Worm (Caenorhabditis elegans) whole organism, early embryonic: Measurements from ENCODE around the gene ZC190.7.
"Not testable (repeated sequence)": the region's sequence is repeated elsewhere in the genome, so short reads cannot be mapped to it uniquely, and the experiment has no call there.

Source experiments
- B0310.2 ChIP-seq: sonication (generic microtip); optimal IDR thresholded peaks from 2 replicates; lab custom pipeline; 2016; ENCODE audit warnings: mild to moderate bottlenecking, missing genetic modification characterization, missing compliant biosample characterization
- F13C5.2 ChIP-seq: sonication (generic microtip); optimal IDR thresholded peaks from 2 replicates; lab custom pipeline; 2017; ENCODE audit warnings: mild to moderate bottlenecking, missing genetic modification characterization, inconsistent platforms, missing compliant biosample characterization
- aly-1 ChIP-seq: sonication (generic microtip); optimal IDR thresholded peaks from 2 replicates; lab custom pipeline; 2016; ENCODE audit warnings: missing genetic modification characterization, missing compliant biosample characterization
- ama-1 ChIP-seq: fragments of 150-350 bp; optimal IDR thresholded peaks from 2 replicates; lab custom pipeline; 2014
- ceh-13 ChIP-seq: fragments of 200-800 bp; sonication (Bioruptor generic); optimal IDR thresholded peaks from 2 replicates; lab custom pipeline; 2018; ENCODE audit warnings: mild to moderate bottlenecking, missing genetic modification characterization, missing compliant biosample characterization
- ceh-36 ChIP-seq: sonication (generic microtip); optimal IDR thresholded peaks from 2 replicates; lab custom pipeline; 2016; ENCODE audit warnings: missing genetic modification characterization, inconsistent platforms, missing compliant biosample characterization
- ets-7 ChIP-seq: sonication (generic microtip); optimal IDR thresholded peaks from 2 replicates; lab custom pipeline; 2016; ENCODE audit warnings: missing genotype, missing genetic modification characterization, missing compliant biosample characterization
- flt-1 ChIP-seq: fragments of 200-800 bp; sonication (Bioruptor generic); IDR thresholded peaks from 2 replicates; pipeline ENCODE4 v1.3.6; 2022; ENCODE audit warnings: missing genetic modification characterization, missing compliant biosample characterization
- hmbx-1 ChIP-seq: sonication (generic microtip); optimal IDR thresholded peaks from 2 replicates; lab custom pipeline; 2016; ENCODE audit warnings: mild to moderate bottlenecking, missing genetic modification characterization, missing compliant biosample characterization
- hmg-4 ChIP-seq: fragments of 200-800 bp; sonication (Bioruptor generic); optimal IDR thresholded peaks from 2 replicates; lab custom pipeline; 2018; ENCODE audit warnings: mild to moderate bottlenecking, missing genetic modification characterization, missing compliant biosample characterization
- hnd-1 ChIP-seq: sonication (generic microtip); optimal IDR thresholded peaks from 2 replicates; lab custom pipeline; 2016; ENCODE audit warnings: missing genetic modification characterization, missing compliant biosample characterization
- pes-1 ChIP-seq: fragments of 200-800 bp; sonication (Bioruptor generic); IDR thresholded peaks from 2 replicates; pipeline ENCODE4 v1.3.6; 2022; ENCODE audit warnings: missing genetic modification reagents, missing genetic modification characterization, missing compliant biosample characterization
- scrt-1 ChIP-seq: fragments of 200-800 bp; sonication (Bioruptor generic); IDR thresholded peaks from 2 replicates; pipeline ENCODE4 v1.3.6; 2022; ENCODE audit warnings: missing genetic modification characterization, missing compliant biosample characterization
- sea-1 ChIP-seq: fragments of 200-800 bp; sonication (Bioruptor generic); conservative IDR thresholded peaks from 2 replicates; pipeline ENCODE4 v1.3.6; 2022; ENCODE audit warnings: missing genetic modification characterization, missing compliant biosample characterization
- tbx-11 ChIP-seq: fragments of 200-800 bp; sonication (Bioruptor generic); IDR thresholded peaks from 2 replicates; pipeline ENCODE4 v1.3.6; 2022; ENCODE audit warnings: missing genetic modification characterization, missing compliant biosample characterization
- tbx-37 ChIP-seq: fragments of 200-800 bp; sonication (Bioruptor generic); conservative IDR thresholded peaks from 2 replicates; pipeline ENCODE4 v1.3.6; 2022; ENCODE audit warnings: missing genetic modification reagents, missing genetic modification characterization, missing compliant biosample characterization
- tra-4 ChIP-seq: sonication (generic microtip); optimal IDR thresholded peaks from 2 replicates; lab custom pipeline; 2017; ENCODE audit warnings: missing genetic modification characterization, missing compliant biosample characterization

ZC190.7 gene

DNA sequence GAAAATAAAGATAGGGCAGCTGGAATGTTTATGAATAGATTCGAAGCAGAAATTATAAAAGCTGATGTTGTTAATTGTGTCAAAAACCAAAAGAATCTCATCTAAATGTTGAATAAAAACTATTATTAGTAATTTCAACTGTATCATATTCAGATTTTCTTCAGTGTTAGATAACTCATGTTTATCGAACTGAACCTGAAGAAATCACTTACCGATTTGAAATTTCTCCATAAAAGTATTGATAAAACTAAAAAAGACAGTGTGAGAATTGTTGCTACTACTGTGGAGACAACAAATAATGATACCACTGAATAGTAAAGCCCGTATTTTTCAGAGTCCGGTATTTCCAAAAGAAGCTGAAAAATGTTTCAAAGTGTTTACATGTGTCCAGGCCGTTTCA, 35.5 kb upstream of the ZC190.7 start, which contains the start of gene ZC196.8:
Gene ZC196.8 (minus strand): TSS at position 101 of the 400 bp plus-strand sequence.
- TF ChIP-seq ceh-13 (GFP tag; lab: Kevin White, UChicago); aly-1 (tag; lab: Kevin White, UChicago); hmbx-1: not testable (repeated sequence)

DNA sequence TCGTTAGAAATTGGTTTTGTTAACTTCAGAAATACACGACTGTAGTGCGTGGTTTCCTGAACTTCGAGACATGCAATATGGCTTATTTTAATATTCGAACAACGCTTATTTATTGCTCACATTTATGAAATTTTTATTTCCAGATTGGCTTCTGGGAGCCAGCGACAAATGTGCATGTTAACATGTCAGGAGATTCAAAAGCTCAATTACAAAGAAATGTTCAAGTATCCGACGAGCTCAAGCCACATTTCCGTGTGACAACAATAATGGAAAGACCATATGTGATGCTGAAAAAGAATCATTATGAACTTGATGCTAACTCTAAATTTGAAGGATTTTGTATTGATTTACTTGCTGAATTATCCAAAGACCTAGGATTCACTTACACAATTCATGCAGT, 31.7 kb upstream of the ZC190.7 start:
- TF ChIP-seq hnd-1 (no peak), flt-1 (GFP tag; lab: Robert Waterston, UW) (no peak), B0310.2 (no peak), tbx-11 (GFP tag; lab: Robert Waterston, UW) (no peak), ceh-13 (GFP tag; lab: Kevin White, UChicago) (no peak), sea-1 (no peak), tra-4 (tag; lab: Kevin White, UChicago) (no peak), ama-1 (lab: Kevin White, UChicago) (no peak)

DNA sequence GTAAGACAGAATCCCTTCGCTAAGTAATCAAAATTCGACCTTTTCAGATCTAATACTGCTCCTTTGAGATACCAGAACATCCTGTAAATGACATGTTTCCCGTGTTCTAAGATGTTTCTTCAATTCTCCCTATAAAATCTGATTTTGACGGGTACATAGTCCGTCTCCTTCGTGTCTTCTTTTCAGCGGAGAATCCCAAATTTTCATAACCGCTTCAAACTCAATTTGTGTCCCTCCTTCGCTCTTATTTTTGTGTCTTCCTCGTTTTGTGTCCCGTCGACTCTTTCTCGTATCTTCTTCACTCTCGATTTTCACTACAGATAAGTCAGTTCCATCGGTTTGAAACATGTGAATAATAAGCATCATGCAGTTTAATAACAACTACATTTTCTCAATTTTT, 29.5 kb upstream of the ZC190.7 start, which contains the start of gene glr-5:
Gene glr-5 (plus strand): TSS at position 321 of the 400 bp plus-strand sequence.
- no peak for TF ChIP-seq sea-1
- no peak for TF ChIP-seq B0310.2
- TF ChIP-seq F13C5.2 (tag; lab: Kevin White, UChicago) = no peak
- no peak for TF ChIP-seq hmg-4
- TF ChIP-seq hnd-1 = no peak
- no peak for TF ChIP-seq hmbx-1
- TF ChIP-seq scrt-1 = no peak
- TF ChIP-seq tbx-37 (GFP tag; lab: Robert Waterston, UW) = no peak
- no peak for TF ChIP-seq tbx-11 (GFP tag; lab: Robert Waterston, UW)
- no peak for TF ChIP-seq ceh-13 (GFP tag; lab: Kevin White, UChicago)

DNA sequence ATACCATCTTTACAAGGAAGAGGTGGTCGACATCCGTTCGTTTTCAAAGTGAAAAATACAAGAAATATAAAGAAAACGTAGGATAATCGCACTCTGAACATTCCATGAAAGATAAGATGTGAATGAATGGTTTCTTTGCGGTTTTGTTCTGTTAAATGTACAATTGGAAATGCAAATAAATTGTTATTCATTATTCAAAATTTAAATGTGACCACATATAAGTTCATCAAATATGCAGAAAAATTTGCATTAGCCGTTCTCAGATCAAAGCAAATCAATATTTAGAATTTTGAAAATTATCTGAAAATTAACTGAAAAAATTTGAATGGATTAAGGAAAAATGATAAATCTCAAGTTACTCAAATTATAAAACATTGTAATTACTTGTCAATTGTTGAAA, 25.2 kb upstream of the ZC190.7 start, which contains the start of gene ZC178.2:
Gene ZC178.2 (minus strand): TSS at position 101 of the 400 bp plus-strand sequence.
- TF ChIP-seq scrt-1 (no peak), ets-7 (tag; lab: Kevin White, UChicago) (no peak), ceh-36 (tag; lab: Kevin White, UChicago) (no peak), hmbx-1 (no peak), aly-1 (tag; lab: Kevin White, UChicago) (no peak), tbx-11 (GFP tag; lab: Robert Waterston, UW) (no peak)

DNA sequence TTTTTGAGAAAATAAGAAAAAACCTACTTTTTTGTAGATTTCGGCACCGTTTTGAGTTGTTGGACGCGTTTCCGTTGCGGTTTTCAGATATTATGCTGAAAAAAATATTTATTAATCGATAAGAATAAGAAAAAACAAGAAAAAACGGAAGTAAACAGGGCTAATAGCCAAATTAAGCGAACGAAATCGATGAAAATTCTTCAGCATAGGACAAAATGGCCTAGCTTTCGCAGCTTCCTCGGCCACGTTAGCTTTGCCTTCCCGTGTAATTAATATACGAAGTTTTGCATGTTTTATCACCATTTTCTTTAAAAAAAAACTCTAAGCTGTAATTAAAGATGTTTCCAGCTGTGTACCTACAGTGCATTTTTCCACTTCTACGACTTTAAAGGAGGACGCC, 9.6 kb upstream of the ZC190.7 start, which contains the start of gene ZC190.10:
Gene ZC190.10 (minus strand): TSS at position 101 of the 400 bp plus-strand sequence.
- TF ChIP-seq ama-1 (lab: Kevin White, UChicago); aly-1 (tag; lab: Kevin White, UChicago); pes-1 (GFP tag; lab: Robert Waterston, UW): not testable (repeated sequence)

DNA sequence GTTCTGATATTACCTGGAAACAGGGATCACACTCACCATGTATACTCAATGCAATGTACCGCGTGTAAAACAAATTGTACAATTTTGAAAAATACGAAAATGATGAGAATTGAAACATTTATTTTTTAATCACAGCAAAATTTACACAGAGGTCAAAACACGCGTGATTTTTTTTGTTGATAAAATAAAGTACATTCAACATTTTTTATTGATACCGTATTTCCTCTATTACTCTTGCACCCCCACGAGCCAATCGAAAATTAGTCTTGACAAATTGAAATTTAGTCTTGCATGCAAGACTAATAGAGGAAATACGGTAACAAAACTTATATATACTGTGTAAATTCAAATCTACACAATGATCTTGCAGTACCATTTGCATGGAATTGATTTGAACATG, 1.0 kb upstream of the ZC190.7 start, which contains the start of gene ZC190.8:
Gene ZC190.8 (minus strand): TSS at position 101 of the 400 bp plus-strand sequence.
- TF ChIP-seq tra-4 (tag; lab: Kevin White, UChicago) (no peak), B0310.2 (no peak), scrt-1 (no peak), aly-1 (tag; lab: Kevin White, UChicago) (no peak), tbx-37 (GFP tag; lab: Robert Waterston, UW) (no peak), ets-7 (tag; lab: Kevin White, UChicago) (no peak), ama-1 (lab: Kevin White, UChicago) (no peak), tbx-11 (GFP tag; lab: Robert Waterston, UW) (no peak), flt-1 (GFP tag; lab: Robert Waterston, UW) (no peak), pes-1 (GFP tag; lab: Robert Waterston, UW) (no peak), hnd-1 (no peak), F13C5.2 (tag; lab: Kevin White, UChicago) (no peak), sea-1 (no peak), hmg-4 (no peak), ceh-36 (tag; lab: Kevin White, UChicago) (no peak), hmbx-1 (no peak), ceh-13 (GFP tag; lab: Kevin White, UChicago) (no peak)

DNA sequence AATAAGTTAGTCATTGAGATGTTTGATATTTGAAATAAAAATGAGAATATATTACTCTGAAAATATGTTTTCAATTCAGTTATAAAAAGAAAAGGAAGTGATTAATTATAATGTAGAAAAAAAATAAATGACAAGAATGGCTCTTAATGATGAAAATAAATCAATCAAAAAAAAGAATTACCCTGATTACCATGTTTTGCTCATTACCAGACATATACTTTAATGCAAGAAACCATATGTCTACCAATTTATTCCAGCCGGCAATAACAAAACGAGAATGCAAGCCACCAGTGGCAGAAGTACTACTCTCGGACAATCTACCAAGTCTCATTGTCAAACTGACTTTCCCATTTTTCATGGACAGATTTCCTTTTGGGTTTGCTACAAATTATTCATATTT, 2.9 kb downstream of the ZC190.7 start:
- no peak for TF ChIP-seq ceh-13 (GFP tag; lab: Kevin White, UChicago)
- TF ChIP-seq hmbx-1 = no peak
- TF ChIP-seq ets-7 (tag; lab: Kevin White, UChicago) = no peak
- no peak for TF ChIP-seq F13C5.2 (tag; lab: Kevin White, UChicago)
- no peak for TF ChIP-seq pes-1 (GFP tag; lab: Robert Waterston, UW)
- no peak for TF ChIP-seq sea-1
- no peak for TF ChIP-seq hnd-1
- no peak for TF ChIP-seq tra-4 (tag; lab: Kevin White, UChicago)
- TF ChIP-seq scrt-1 = no peak
- no peak for TF ChIP-seq B0310.2
- no peak for TF ChIP-seq tbx-11 (GFP tag; lab: Robert Waterston, UW)
- TF ChIP-seq aly-1 (tag; lab: Kevin White, UChicago) = no peak
- no peak for TF ChIP-seq tbx-37 (GFP tag; lab: Robert Waterston, UW)

DNA sequence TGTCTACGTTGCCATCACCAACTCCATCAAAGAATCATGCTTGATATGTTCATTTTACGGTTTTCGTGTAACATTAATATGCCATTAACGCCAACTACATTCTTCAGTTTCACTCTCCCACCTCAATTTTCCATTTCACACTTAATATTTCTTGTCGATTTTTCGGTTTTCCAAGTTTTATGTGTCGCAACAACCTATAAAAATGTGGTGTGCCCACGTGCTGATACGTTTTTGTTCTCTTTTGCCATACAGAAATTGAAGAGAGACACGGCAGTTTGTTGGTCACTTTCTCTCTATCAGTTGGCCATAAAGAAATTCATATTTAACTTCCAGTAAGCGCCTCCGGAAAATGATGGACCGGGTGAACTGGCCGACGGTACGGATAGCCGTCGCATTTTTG, 3.9 kb downstream of the ZC190.7 start, which contains the start of gene cln-3.3:
Gene cln-3.3 (plus strand): TSS at position 334 of the 400 bp plus-strand sequence.
- TF ChIP-seq scrt-1 (no peak), pes-1 (GFP tag; lab: Robert Waterston, UW) (no peak)

DNA sequence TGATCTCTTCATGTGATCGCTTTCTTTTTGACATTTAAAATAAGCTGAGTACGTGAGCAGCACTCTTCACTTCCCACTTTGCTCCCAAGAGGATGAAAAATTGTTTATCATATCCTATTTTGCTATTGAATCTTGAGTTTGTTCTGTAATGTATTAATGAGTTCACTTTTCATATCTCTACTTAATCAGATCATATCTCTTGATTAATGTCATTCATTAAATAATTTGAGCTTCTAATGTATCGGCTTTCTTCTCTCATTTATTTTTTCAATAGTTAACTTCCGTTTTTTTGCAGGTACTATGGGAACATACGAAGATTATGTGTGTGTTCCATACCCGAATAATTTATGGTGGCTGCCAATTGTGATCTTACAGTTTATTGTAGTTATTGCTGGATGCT, 5.6 kb downstream of the ZC190.7 start, which contains the start of gene ZC190.2:
Gene ZC190.2 (plus strand): TSS at position 301 of the 400 bp plus-strand sequence.
- no peak for TF ChIP-seq ceh-13 (GFP tag; lab: Kevin White, UChicago)
- TF ChIP-seq tbx-11 (GFP tag; lab: Robert Waterston, UW) = no peak
- TF ChIP-seq tra-4 (tag; lab: Kevin White, UChicago) = no peak
